Fruit fly (Drosophila melanogaster): ENCODE measurements around the gene Cnb.

- no peak for TF ChIP-seq Myc (optimal IDR thresholded peaks at IDR 0.05)
- no peak for TF ChIP-seq Hr83 (GFP tag; optimal IDR thresholded peaks at IDR 0.05; ENCODE audit: poor library complexity, severe bottlenecking)
- no peak for TF ChIP-seq OdsH (GFP tag; optimal IDR thresholded peaks at IDR 0.05)
- TF ChIP-seq Dfd (GFP tag; optimal IDR thresholded peaks at IDR 0.05), result no peak
Measured at dm6 chr3L:1916617-1917016, 30.7 kb upstream of the Cnb start.

Measured in whole organism, wandering third instar larva.